Fruit fly (Drosophila melanogaster) whole organism, embryonic: ENCODE data around the gene CG12177.

Experiments used
- Aef1 ChIP-seq: fragments of 200-800 bp; sonication (Bioruptor generic); IDR thresholded peaks from 3 replicates; pipeline ENCODE4 v1.3.6; 2022; ENCODE audit warnings: missing biosample characterization, missing genetic modification characterization
- CG1024 ChIP-seq: fragments of 200-800 bp; sonication (Bioruptor generic); IDR thresholded peaks from 2 replicates; pipeline ENCODE4 v1.3.6; 2022; ENCODE audit warnings: missing biosample characterization, missing genetic modification characterization
- CG10565 ChIP-seq: fragments of 200-800 bp; sonication (Bioruptor generic); optimal IDR thresholded peaks from 3 replicates; lab custom pipeline; 2016; ENCODE audit warnings: missing biosample characterization, mild to moderate bottlenecking, missing genetic modification characterization
- CG11093 ChIP-seq: fragments of 200-800 bp; sonication (Bioruptor generic); IDR thresholded peaks from 3 replicates; pipeline ENCODE4 v1.3.6; 2022; ENCODE audit warnings: missing biosample characterization, missing genetic modification characterization
- CG11504 ChIP-seq: fragments of 200-800 bp; sonication (Bioruptor generic); optimal IDR thresholded peaks from 3 replicates; lab custom pipeline; 2019; ENCODE audit warnings: missing biosample characterization, mild to moderate bottlenecking, missing genetic modification characterization, moderate library complexity
- CG11560 ChIP-seq: fragments of 200-800 bp; sonication (Bioruptor generic); IDR thresholded peaks from 3 replicates; pipeline ENCODE4 v1.3.6; 2022; ENCODE audit warnings: missing biosample characterization, missing genetic modification characterization
- CG11723 ChIP-seq: fragments of 200-800 bp; sonication (Bioruptor generic); optimal IDR thresholded peaks from 2 replicates; lab custom pipeline; 2017; ENCODE audit warnings: missing biosample characterization, mild to moderate bottlenecking, missing genetic modification characterization
- CG15011 ChIP-seq: fragments of 200-800 bp; sonication (Bioruptor generic); optimal IDR thresholded peaks from 3 replicates; lab custom pipeline; 2018; ENCODE audit warnings: missing biosample characterization, mild to moderate bottlenecking, missing genetic modification characterization
- CG15514 ChIP-seq: fragments of 200-800 bp; sonication (Bioruptor generic); optimal IDR thresholded peaks from 3 replicates; lab custom pipeline; 2017; ENCODE audit warnings: missing biosample characterization, missing genetic modification characterization, mild to moderate bottlenecking, moderate library complexity, missing genetic modification reagents
- CG16815 ChIP-seq: fragments of 200-800 bp; sonication (Bioruptor generic); optimal IDR thresholded peaks from 3 replicates; lab custom pipeline; 2017; ENCODE audit warnings: missing biosample characterization, mild to moderate bottlenecking, missing genetic modification characterization
- CG17568 ChIP-seq: fragments of 200-800 bp; sonication (Bioruptor generic); optimal IDR thresholded peaks from 2 replicates; lab custom pipeline; 2018; ENCODE audit warnings: missing biosample characterization, mild to moderate bottlenecking, missing genetic modification characterization, moderate library complexity
- CG18476 ChIP-seq: fragments of 200-800 bp; sonication (Bioruptor generic); optimal IDR thresholded peaks from 2 replicates; lab custom pipeline; 2016; ENCODE audit warnings: missing biosample characterization, mild to moderate bottlenecking, missing genetic modification characterization
- CG2199 ChIP-seq: fragments of 200-800 bp; sonication (Bioruptor generic); IDR thresholded peaks from 3 replicates; pipeline ENCODE4 v1.3.6; 2022; ENCODE audit warnings: missing biosample characterization, missing genetic modification characterization
- CG2678 ChIP-seq: fragments of 200-800 bp; sonication (Bioruptor generic); optimal IDR thresholded peaks from 3 replicates; lab custom pipeline; 2019; ENCODE audit warnings: missing biosample characterization, mild to moderate bottlenecking, missing genetic modification characterization, moderate library complexity
- CG3838 ChIP-seq: fragments of 200-800 bp; sonication (Bioruptor generic); optimal IDR thresholded peaks from 3 replicates; lab custom pipeline; 2016; ENCODE audit warnings: missing biosample characterization, missing genetic modification characterization
- CG6654 ChIP-seq: fragments of 200-800 bp; sonication (Bioruptor generic); optimal IDR thresholded peaks from 2 replicates; lab custom pipeline; 2017; ENCODE audit warnings: missing biosample characterization, mild to moderate bottlenecking, missing genetic modification characterization
- CG6765 ChIP-seq: fragments of 200-800 bp; sonication (Bioruptor generic); optimal IDR thresholded peaks from 3 replicates; lab custom pipeline; 2017; ENCODE audit warnings: missing biosample characterization, mild to moderate bottlenecking, missing genetic modification characterization
- CG6813 ChIP-seq: fragments of 200-800 bp; sonication (Bioruptor generic); optimal IDR thresholded peaks from 2 replicates; lab custom pipeline; 2017; ENCODE audit warnings: missing biosample characterization, missing genetic modification characterization, mild to moderate bottlenecking, moderate library complexity, missing genetic modification reagents
- CG8089 ChIP-seq: fragments of 200-800 bp; sonication (Bioruptor generic); optimal IDR thresholded peaks from 3 replicates; lab custom pipeline; 2016; ENCODE audit warnings: missing biosample characterization, missing genetic modification characterization
- CG9932 ChIP-seq: fragments of 200-800 bp; sonication (Bioruptor generic); IDR thresholded peaks from 2 replicates; pipeline ENCODE4 v1.3.6; 2022; ENCODE audit warnings: missing biosample characterization, missing genetic modification characterization
- Dll ChIP-seq: fragments of 200-800 bp; sonication (Bioruptor generic); IDR thresholded peaks from 4 replicates; pipeline ENCODE4 v1.3.6; 2022; ENCODE audit warnings: missing biosample characterization, missing genetic modification characterization; ENCODE audit not compliant: partially characterized antibody
- Dref ChIP-seq: fragments of 200-800 bp; sonication (Bioruptor generic); IDR thresholded peaks from 2 replicates; pipeline ENCODE4 v1.3.6; 2022; ENCODE audit warnings: missing biosample characterization, missing genetic modification characterization
- Hr39 ChIP-seq: fragments of >200 bp; optimal IDR thresholded peaks from 2 replicates; lab custom pipeline; 2017
- Nf-YC ChIP-seq: fragments of 200-800 bp; optimal IDR thresholded peaks from 3 replicates; lab custom pipeline; 2019; ENCODE audit warnings: missing biosample characterization, mild to moderate bottlenecking, missing genetic modification characterization, moderate library complexity
- Spps ChIP-seq: fragments of 200-800 bp; sonication (Bioruptor generic); optimal IDR thresholded peaks from 2 replicates; lab custom pipeline; 2018; ENCODE audit warnings: missing biosample characterization, mild to moderate bottlenecking, missing genetic modification characterization
- ase ChIP-seq: fragments of 200-800 bp; sonication (Bioruptor generic); IDR thresholded peaks from 3 replicates; pipeline ENCODE4 v1.3.6; 2022; ENCODE audit warnings: missing biosample characterization, missing genetic modification characterization
- bsh ChIP-seq, 2 experiments: fragments of 200-800 bp; sonication (Bioruptor generic); optimal IDR thresholded peaks; 2 replicates each; lab custom pipeline; 2017 to 2018; ENCODE audit warnings: mild to moderate bottlenecking in 2 of 2, missing biosample characterization in 2 of 2, missing genetic modification characterization in 2 of 2, moderate library complexity in 1 of 2
- crol ChIP-seq: fragments of 200-800 bp; sonication (Bioruptor generic); IDR thresholded peaks from 2 replicates; pipeline ENCODE4 v1.3.6; 2022; ENCODE audit warnings: missing biosample characterization, missing genetic modification characterization
- dm ChIP-seq: fragments of 200-800 bp; sonication (Bioruptor generic); optimal IDR thresholded peaks from 3 replicates; lab custom pipeline; 2016; ENCODE audit warnings: missing biosample characterization, missing genetic modification characterization
- eve ChIP-seq, 2 experiments: fragments of >200 bp; optimal IDR thresholded peaks; 2 replicates each; lab custom pipeline; 2017; ENCODE audit warnings: missing biosample characterization in 2 of 2, missing genetic modification characterization in 2 of 2
- grn ChIP-seq: fragments of 200-800 bp; sonication (Bioruptor generic); optimal IDR thresholded peaks from 3 replicates; lab custom pipeline; 2017; ENCODE audit warnings: missing biosample characterization, missing genetic modification characterization
- kah ChIP-seq: fragments of 200-800 bp; sonication (Bioruptor generic); optimal IDR thresholded peaks from 2 replicates; lab custom pipeline; 2018; ENCODE audit warnings: missing biosample characterization, mild to moderate bottlenecking, missing genetic modification characterization
- luna ChIP-seq: fragments of 200-800 bp; sonication (Bioruptor generic); optimal IDR thresholded peaks from 2 replicates; lab custom pipeline; 2016; ENCODE audit warnings: missing biosample characterization, missing genetic modification characterization
- maf-S ChIP-seq: fragments of 200-800 bp; sonication (Bioruptor generic); optimal IDR thresholded peaks from 2 replicates; lab custom pipeline; 2016; ENCODE audit warnings: missing biosample characterization, missing genetic modification characterization
- mam ChIP-seq: fragments of 200-800 bp; sonication (Bioruptor generic); optimal IDR thresholded peaks from 3 replicates; lab custom pipeline; 2016; ENCODE audit warnings: missing biosample characterization, missing genetic modification characterization
- mld ChIP-seq: fragments of 200-800 bp; sonication (Bioruptor generic); IDR thresholded peaks from 3 replicates; pipeline ENCODE4 v1.3.6; 2022; ENCODE audit warnings: missing biosample characterization, missing genetic modification characterization; ENCODE audit not compliant: partially characterized antibody
- nau ChIP-seq: fragments of 200-800 bp; sonication (Bioruptor generic); optimal IDR thresholded peaks from 3 replicates; lab custom pipeline; 2017; ENCODE audit warnings: missing biosample characterization, mild to moderate bottlenecking, missing genetic modification characterization, missing genetic modification reagents
- nmo ChIP-seq: fragments of 200-800 bp; sonication (Bioruptor generic); optimal IDR thresholded peaks from 2 replicates; lab custom pipeline; 2018; ENCODE audit warnings: missing biosample characterization, mild to moderate bottlenecking, missing genetic modification characterization, moderate library complexity
- oc ChIP-seq: fragments of 200-800 bp; sonication (Bioruptor generic); optimal IDR thresholded peaks from 2 replicates; lab custom pipeline; 2018; ENCODE audit warnings: missing biosample characterization, mild to moderate bottlenecking, missing genetic modification characterization, moderate library complexity
- pan ChIP-seq, 4 experiments: fragments of >200 bp in 3 of 4; fragments of 200-800 bp in 1 of 4; sonication (Bioruptor generic) in 1 of 4; optimal IDR thresholded peaks in 3 of 4; IDR thresholded peaks in 1 of 4; 2 replicates each; pipeline versions ENCODE4 v1.3.6 to Lab custom; 2017 to 2022; ENCODE audit warnings: missing biosample characterization in 2 of 4, missing genetic modification characterization in 2 of 4, mixed read lengths in 1 of 4
- pho ChIP-seq: fragments of 200-800 bp; sonication (Bioruptor generic); optimal IDR thresholded peaks from 2 replicates; lab custom pipeline; 2016; ENCODE audit warnings: missing biosample characterization, missing genetic modification characterization
- repo ChIP-seq: fragments of 200-800 bp; sonication (Bioruptor generic); optimal IDR thresholded peaks from 2 replicates; lab custom pipeline; 2016; ENCODE audit warnings: missing biosample characterization, missing genetic modification characterization
- salm ChIP-seq: fragments of 200-800 bp; sonication (Bioruptor generic); optimal IDR thresholded peaks from 2 replicates; lab custom pipeline; 2018; ENCODE audit warnings: missing biosample characterization, mild to moderate bottlenecking, missing genetic modification characterization
- sc ChIP-seq, 3 experiments: fragments of >200 bp in 2 of 3; fragments of 200-800 bp in 1 of 3; sonication (Bioruptor generic) in 1 of 3; optimal IDR thresholded peaks; 2 replicates in 2 of 3; 3 replicates in 1 of 3; lab custom pipeline; 2017; ENCODE audit warnings: mild to moderate bottlenecking in 1 of 3, missing biosample characterization in 1 of 3, missing genetic modification characterization in 1 of 3, missing genetic modification reagents in 1 of 3
- seq ChIP-seq: fragments of 200-800 bp; sonication (Bioruptor generic); IDR thresholded peaks from 2 replicates; pipeline ENCODE4 v1.3.6; 2022; ENCODE audit warnings: missing biosample characterization, missing genetic modification characterization
- sisA ChIP-seq: fragments of 200-800 bp; sonication (Bioruptor generic); IDR thresholded peaks from 2 replicates; pipeline ENCODE4 v1.3.6; 2022; ENCODE audit warnings: missing biosample characterization, missing genetic modification characterization
- tna ChIP-seq: fragments of 200-800 bp; sonication (Bioruptor generic); IDR thresholded peaks from 2 replicates; pipeline ENCODE4 v1.3.6; 2022; ENCODE audit warnings: missing biosample characterization, missing genetic modification characterization; ENCODE audit not compliant: partially characterized antibody
- wek ChIP-seq: fragments of 200-800 bp; sonication (Bioruptor generic); optimal IDR thresholded peaks from 3 replicates; lab custom pipeline; 2018; ENCODE audit warnings: missing biosample characterization, mild to moderate bottlenecking, missing genetic modification characterization, moderate library complexity

CG12177 gene

DNA sequence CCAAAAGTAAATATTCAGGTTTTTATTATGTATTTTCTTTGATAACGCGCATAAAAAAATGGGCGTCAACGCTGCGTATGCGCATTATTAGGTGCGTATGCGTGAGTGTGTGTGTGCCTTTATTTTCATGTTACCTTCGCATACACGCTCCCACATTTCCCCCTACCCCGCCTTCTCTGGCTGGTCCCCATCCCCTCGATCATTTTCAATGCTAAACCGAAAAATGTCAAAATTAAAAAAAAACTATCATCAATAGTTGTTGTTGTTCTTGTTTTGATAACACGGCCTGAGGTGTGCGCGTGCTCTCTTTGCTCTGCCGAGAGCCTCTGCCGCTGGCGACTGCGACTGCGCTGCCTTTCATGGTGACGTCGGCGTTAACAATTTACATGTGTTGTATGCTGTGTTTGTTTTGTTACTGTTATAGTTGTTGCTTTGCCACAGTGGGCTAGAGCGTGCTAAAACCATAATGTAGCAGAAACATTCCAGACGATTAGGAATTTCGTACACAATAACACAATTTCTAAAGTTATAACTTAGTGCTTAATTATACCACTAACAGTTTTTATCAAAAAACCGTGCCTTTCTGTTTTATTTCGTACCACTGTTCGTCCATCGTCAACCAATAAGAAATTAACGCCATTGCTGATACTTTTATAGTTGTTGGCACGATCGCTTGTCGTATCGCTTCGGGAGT is 40.2 kb downstream of the CG12177 start (continued):
- peak; percentile 93 for TF ChIP-seq wek (GFP tag; lab: Kevin White, UChicago)
- peak; percentile 94 for TF ChIP-seq CG16815 (GFP tag; lab: Kevin White, UChicago)
- TF ChIP-seq nmo (GFP tag; lab: Kevin White, UChicago) = peak; percentile 99
- no peak for TF ChIP-seq Dref
- peak; percentile 99 for TF ChIP-seq salm (tag; lab: Kevin White, UChicago)
- TF ChIP-seq eve (GFP tag; optimal IDR thresholded peaks at IDR 0.05; lab: Kevin White, UChicago) = peak in 1 of 2 experiments; percentile 100
- TF ChIP-seq grn (GFP tag; lab: Kevin White, UChicago) = peak; percentile 86
- no peak for TF ChIP-seq pan (optimal IDR thresholded peaks at IDR 0.05; lab: Kevin White, UChicago)
- peak in 1 of 2 experiments; percentile 99 for TF ChIP-seq pan (GFP tag; optimal IDR thresholded peaks at IDR 0.05 in 1 of 2, IDR thresholded peaks at IDR 0.05 in 1 of 2)
- TF ChIP-seq CG2199 = peak; percentile 99
- peak; percentile 97 for TF ChIP-seq CG15011 (GFP tag; lab: Kevin White, UChicago)
- peak; percentile 99 for TF ChIP-seq seq (GFP tag; lab: Robert Waterston, UW)
- TF ChIP-seq CG9932 (GFP tag; lab: Robert Waterston, UW) = peak; percentile 99
- TF ChIP-seq pho (GFP tag; lab: Kevin White, UChicago) = peak; percentile 98
- TF ChIP-seq CG3838 (GFP tag; lab: Kevin White, UChicago) = peak; percentile 97
- peak; percentile 99 for TF ChIP-seq CG2678 (tag; lab: Kevin White, UChicago)
- TF ChIP-seq CG11504 (tag; lab: Kevin White, UChicago) = peak; percentile 98
- TF ChIP-seq CG6765 = peak; percentile 96
- TF ChIP-seq CG6654 (GFP tag; lab: Kevin White, UChicago) = peak; percentile 92
- peak; percentile 99 for TF ChIP-seq CG6813 (GFP tag; lab: Kevin White, UChicago)
- TF ChIP-seq CG17568 (GFP tag; lab: Kevin White, UChicago) = peak; percentile 98
- TF ChIP-seq oc (tag; lab: Kevin White, UChicago) = peak; percentile 99
- peak; percentile 97 for TF ChIP-seq dm (GFP tag; lab: Kevin White, UChicago)
- peak; percentile 98 for TF ChIP-seq mam
- TF ChIP-seq CG11723 (GFP tag; lab: Kevin White, UChicago) = peak; percentile 97
- TF ChIP-seq mld (GFP tag; lab: Robert Waterston, UW) = peak; percentile 73; the same call in 2 of the 3 replicates
- TF ChIP-seq repo (GFP tag; lab: Kevin White, UChicago) = peak; percentile 98
- peak; percentile 79 for TF ChIP-seq crol (GFP tag; lab: Robert Waterston, UW)
- TF ChIP-seq Aef1 (GFP tag; lab: Robert Waterston, UW) = peak; percentile 99
- peak; percentile 97 for TF ChIP-seq Nf-YC (tag; lab: Kevin White, UChicago)
- peak; percentile 59; the same call in 3 of the 4 replicates for TF ChIP-seq Dll (GFP tag; lab: Robert Waterston, UW)
- TF ChIP-seq kah (GFP tag; lab: Kevin White, UChicago) = peak; percentile 97
- TF ChIP-seq maf-S (GFP tag; lab: Kevin White, UChicago) = peak; percentile 98
- no peak for TF ChIP-seq sc (optimal IDR thresholded peaks at IDR 0.05; lab: Kevin White, UChicago)
- peak; percentile 98 for TF ChIP-seq sc (GFP tag; optimal IDR thresholded peaks at IDR 0.05; lab: Kevin White, UChicago)
- peak; percentile 99 for TF ChIP-seq ase (GFP tag; lab: Robert Waterston, UW)
- peak; percentile 99 for TF ChIP-seq nau (GFP tag; lab: Kevin White, UChicago)
- TF ChIP-seq bsh (GFP tag; optimal IDR thresholded peaks at IDR 0.05; lab: Kevin White, UChicago) = peak; percentile 94 to 99
- TF ChIP-seq CG18476 (GFP tag; lab: Kevin White, UChicago) = peak; percentile 98
- peak; percentile 97 for TF ChIP-seq Spps (tag; lab: Kevin White, UChicago)
- peak; percentile 98 for TF ChIP-seq CG11093
- TF ChIP-seq luna (GFP tag; lab: Kevin White, UChicago) = peak; percentile 96
- TF ChIP-seq CG11560 = peak; percentile 93
- peak; percentile 81 for TF ChIP-seq tna (GFP tag; lab: Robert Waterston, UW)
- TF ChIP-seq CG8089 = peak; percentile 99
- no peak for TF ChIP-seq Hr39 (lab: Kevin White, UChicago)
- TF ChIP-seq CG10565 (GFP tag; lab: Kevin White, UChicago) = peak; percentile 96
- TF ChIP-seq CG15514 (GFP tag; lab: Kevin White, UChicago) = peak; percentile 95
- peak; percentile 99 for TF ChIP-seq sisA (GFP tag; lab: Robert Waterston, UW)
- TF ChIP-seq CG1024 = peak; percentile 97
